Fruit fly (Drosophila melanogaster) whole organism: Measurements from ENCODE around the gene Cpr67Fb.

Source experiments
- CG8478 ChIP-seq: fragments of >200 bp; optimal IDR thresholded peaks from 2 replicates; lab custom pipeline; 2018; ENCODE audit warnings: inconsistent platforms
- Dll ChIP-seq: fragments of >200 bp; optimal IDR thresholded peaks from 2 replicates; lab custom pipeline; 2017
- EcR ChIP-seq, 2 experiments: fragments of >200 bp; optimal IDR thresholded peaks; 2 replicates each; lab custom pipeline; 2017; ENCODE audit warnings: missing biosample characterization in 2 of 2, missing genetic modification characterization in 2 of 2, missing genetic modification reagents in 2 of 2
- pan ChIP-seq: fragments of >200 bp; optimal IDR thresholded peaks from 2 replicates; lab custom pipeline; 2017
- psq ChIP-seq: fragments of >200 bp; optimal IDR thresholded peaks from 2 replicates; lab custom pipeline; 2017
- usp ChIP-seq: fragments of >200 bp; optimal IDR thresholded peaks from 2 replicates; lab custom pipeline; 2017; ENCODE audit warnings: missing biosample characterization, missing genetic modification characterization, mixed read lengths

- TF ChIP-seq CG8478 (lab: Kevin White, UChicago) = no peak
- no peak for TF ChIP-seq Dll
- no peak for TF ChIP-seq psq (lab: Kevin White, UChicago)
- TF ChIP-seq pan (lab: Kevin White, UChicago) = no peak
- TF ChIP-seq usp (GFP tag; lab: Kevin White, UChicago) = no peak
- no peak for TF ChIP-seq EcR (GFP tag; optimal IDR thresholded peaks at IDR 0.05; lab: Kevin White, UChicago)
Observed at dm6 chr3L:10866633-10867379, 27.2 kb upstream of the Cpr67Fb start.
